Worm (Caenorhabditis elegans) whole organism, mixed stage, embryonic: ENCODE measurements around the gene C26E6.1.

Experiments used
- M03D4.4 ChIP-seq: sonication (generic microtip); optimal IDR thresholded peaks from 2 replicates; lab custom pipeline; 2017; ENCODE audit warnings: mild to moderate bottlenecking, missing genetic modification characterization, missing compliant biosample characterization
- bed-3 ChIP-seq: fragments of 200-800 bp; sonication (Bioruptor generic); optimal IDR thresholded peaks from 3 replicates; lab custom pipeline; 2018; ENCODE audit warnings: mild to moderate bottlenecking, missing genetic modification characterization, moderate library complexity, missing compliant biosample characterization
- blmp-1 ChIP-seq: fragments of 150-350 bp; optimal IDR thresholded peaks from 2 replicates; lab custom pipeline; 2014; ENCODE audit warnings: missing biosample characterization, missing genetic modification characterization
- ceh-43 ChIP-seq: fragments of 200-800 bp; sonication (Bioruptor generic); optimal IDR thresholded peaks from 2 replicates; lab custom pipeline; 2018; ENCODE audit warnings: mild to moderate bottlenecking, missing genetic modification characterization, moderate library complexity, missing compliant biosample characterization
- ceh-83 ChIP-seq: fragments of 200-800 bp; sonication (Bioruptor generic); optimal IDR thresholded peaks from 2 replicates; lab custom pipeline; 2018; ENCODE audit warnings: mild to moderate bottlenecking, missing genetic modification characterization, missing compliant biosample characterization
- ces-1 ChIP-seq: fragments of 150-350 bp; optimal IDR thresholded peaks from 2 replicates; lab custom pipeline; 2014; ENCODE audit warnings: missing biosample characterization, missing genetic modification reagents, missing genetic modification characterization
- cnd-1 ChIP-seq: fragments of 200-800 bp; sonication (Bioruptor generic); optimal IDR thresholded peaks from 2 replicates; lab custom pipeline; 2018; ENCODE audit warnings: mild to moderate bottlenecking, missing genetic modification characterization, missing compliant biosample characterization
- drap-1 ChIP-seq: fragments of 200-800 bp; sonication (Bioruptor generic); optimal IDR thresholded peaks from 3 replicates; lab custom pipeline; 2018; ENCODE audit warnings: mild to moderate bottlenecking, missing genetic modification characterization, missing compliant biosample characterization
- flh-1 ChIP-seq: fragments of 200-800 bp; sonication (Bioruptor generic); optimal IDR thresholded peaks from 2 replicates; lab custom pipeline; 2018; ENCODE audit warnings: mild to moderate bottlenecking, missing genetic modification characterization, moderate library complexity, missing compliant biosample characterization
- ham-2 ChIP-seq: fragments of 200-800 bp; sonication (Bioruptor generic); optimal IDR thresholded peaks from 2 replicates; lab custom pipeline; 2018; ENCODE audit warnings: mild to moderate bottlenecking, missing genetic modification characterization, missing compliant biosample characterization
- hlh-1 ChIP-seq: fragments of 150-350 bp; optimal IDR thresholded peaks from 2 replicates; lab custom pipeline; 2014; ENCODE audit warnings: missing biosample characterization, missing genetic modification reagents, missing genetic modification characterization
- lin-13 ChIP-seq: fragments of 150-350 bp; optimal IDR thresholded peaks from 2 replicates; lab custom pipeline; 2014; ENCODE audit warnings: missing biosample characterization, missing genetic modification characterization
- lin-32 ChIP-seq: fragments of 200-800 bp; sonication (Bioruptor generic); optimal IDR thresholded peaks from 2 replicates; lab custom pipeline; 2018; ENCODE audit warnings: mild to moderate bottlenecking, missing genetic modification characterization, missing compliant biosample characterization
- lsy-2 ChIP-seq: fragments of 150-350 bp; optimal IDR thresholded peaks from 2 replicates; lab custom pipeline; 2014; ENCODE audit warnings: missing biosample characterization, missing genetic modification characterization
- mab-5 ChIP-seq: fragments of 150-350 bp; optimal IDR thresholded peaks from 2 replicates; lab custom pipeline; 2014; ENCODE audit warnings: missing biosample characterization, missing genetic modification characterization
- mep-1 ChIP-seq: fragments of 150-350 bp; optimal IDR thresholded peaks from 2 replicates; lab custom pipeline; 2017; ENCODE audit warnings: missing biosample characterization, missing genetic modification reagents, missing genetic modification characterization, inconsistent platforms
- mls-2 ChIP-seq: sonication (generic microtip); optimal IDR thresholded peaks from 2 replicates; lab custom pipeline; 2016; ENCODE audit warnings: mild to moderate bottlenecking, missing genetic modification characterization, moderate library complexity, missing compliant biosample characterization
- nhr-2 ChIP-seq: fragments of 150-350 bp; optimal IDR thresholded peaks from 2 replicates; lab custom pipeline; 2014; ENCODE audit warnings: missing biosample characterization, missing genetic modification characterization
- nhr-237 ChIP-seq: fragments of 150-350 bp; optimal IDR thresholded peaks from 2 replicates; lab custom pipeline; 2014; ENCODE audit warnings: missing biosample characterization, missing genetic modification characterization
- nhr-28 ChIP-seq: fragments of 150-350 bp; optimal IDR thresholded peaks from 2 replicates; lab custom pipeline; 2014; ENCODE audit warnings: missing biosample characterization, missing genetic modification characterization
- nhr-76 ChIP-seq: sonication (generic microtip); optimal IDR thresholded peaks from 2 replicates; lab custom pipeline; 2017; ENCODE audit warnings: missing biosample characterization, missing genetic modification characterization
- pha-4 ChIP-seq: fragments of 150-350 bp; optimal IDR thresholded peaks from 2 replicates; lab custom pipeline; 2018; ENCODE audit warnings: missing biosample characterization, missing genetic modification reagents, missing genetic modification characterization
- snpc-4 ChIP-seq: fragments of 150-350 bp; optimal IDR thresholded peaks from 2 replicates; lab custom pipeline; 2014; ENCODE audit warnings: missing biosample characterization, missing genetic modification characterization
- sptf-1 ChIP-seq: sonication (generic microtip); optimal IDR thresholded peaks from 2 replicates; lab custom pipeline; 2017; ENCODE audit warnings: mild to moderate bottlenecking, missing genetic modification characterization, moderate library complexity, missing compliant biosample characterization
- tbx-8 ChIP-seq: fragments of 200-800 bp; sonication (Bioruptor generic); optimal IDR thresholded peaks from 2 replicates; lab custom pipeline; 2018; ENCODE audit warnings: mild to moderate bottlenecking, missing genetic modification characterization, moderate library complexity, missing compliant biosample characterization
- unc-120 ChIP-seq: sonication (generic microtip); optimal IDR thresholded peaks from 2 replicates; lab custom pipeline; 2017; ENCODE audit warnings: missing genetic modification characterization, missing compliant biosample characterization; ENCODE audit not compliant: poor library complexity, severe bottlenecking
- unc-62 ChIP-seq: fragments of 150-350 bp; optimal IDR thresholded peaks from 2 replicates; lab custom pipeline; 2014; ENCODE audit warnings: missing biosample characterization, missing genetic modification reagents, missing genetic modification characterization
- ztf-11 ChIP-seq: fragments of 150-350 bp; optimal IDR thresholded peaks from 2 replicates; lab custom pipeline; 2014; ENCODE audit warnings: missing biosample characterization, missing genetic modification characterization

The C26E6.1 gene

ce11 chrIII:4956566-4956965 is at the start of gene C26E6.1:
Gene C26E6.1 (plus strand): TSS chrIII:4956866.
- TF ChIP-seq cnd-1 (tag; lab: Kevin White, UChicago) (no peak), unc-62 (GFP tag; lab: Kevin White, UChicago) (no peak), ztf-11 (no peak)
- TF ChIP-seq, all 35 proteins: peak for 0

ce11 chrIII:4906896-4907295 is 49.8 kb upstream of the C26E6.1 start, which contains the start of gene rom-1:
Gene rom-1 (plus strand): TSS chrIII:4907196.
- TF ChIP-seq ham-2 (GFP tag; lab: Kevin White, UChicago) (no peak), ces-1 (GFP tag; lab: Kevin White, UChicago) (no peak), bed-3 (GFP tag; lab: Kevin White, UChicago) (no peak), mls-2 (tag; lab: Kevin White, UChicago) (no peak), hlh-1 (tag; lab: Kevin White, UChicago) (no peak), ceh-43 (GFP tag; lab: Kevin White, UChicago) (no peak), unc-120 (no peak), ztf-11 (no peak), snpc-4 (no peak), lin-32 (GFP tag; lab: Kevin White, UChicago) (no peak), blmp-1 (no peak), nhr-28 (tag; lab: Kevin White, UChicago) (no peak), tbx-8 (GFP tag; lab: Kevin White, UChicago) (no peak), flh-1 (GFP tag; lab: Kevin White, UChicago) (no peak), ceh-83 (GFP tag; lab: Kevin White, UChicago) (no peak), lin-13 (tag; lab: Kevin White, UChicago) (no peak), cnd-1 (tag; lab: Kevin White, UChicago) (no peak), drap-1 (GFP tag; lab: Kevin White, UChicago) (no peak), pha-4 (no peak)

ce11 chrIII:4909938-4910337 is 46.7 kb upstream of the C26E6.1 start, which contains the start of gene F26F4.12:
Gene F26F4.12 (minus strand): TSS chrIII:4910038.
- TF ChIP-seq snpc-4 = no peak

DNA sequence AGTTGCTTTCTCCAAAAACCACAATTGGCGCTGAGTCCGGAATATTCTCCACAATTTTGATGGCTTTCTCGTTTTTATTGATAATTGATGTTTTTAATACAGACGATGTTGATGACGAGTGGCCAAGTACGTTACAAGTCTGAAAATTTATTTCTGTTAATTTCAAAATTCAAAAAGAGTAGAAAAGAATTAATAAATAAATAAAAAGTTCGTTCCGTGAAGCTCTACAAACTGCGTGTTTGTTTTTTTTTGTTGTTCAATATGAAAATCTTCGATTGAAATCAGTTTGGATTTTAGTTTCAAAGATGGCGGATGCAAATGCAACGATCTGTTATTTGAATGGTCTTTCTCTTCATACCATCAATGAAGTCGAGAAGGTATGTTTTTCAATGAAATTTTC is 45.7 kb upstream of the C26E6.1 start, which contains the start of gene F26F4.2:
Gene F26F4.2, plus strand, starts transcription at position 301 of the 400 bp plus-strand sequence.
- no peak for TF ChIP-seq mab-5 (tag; lab: Kevin White, UChicago)
- no peak for TF ChIP-seq lin-32 (GFP tag; lab: Kevin White, UChicago)
- TF ChIP-seq lsy-2 (tag; lab: Kevin White, UChicago) = no peak
- no peak for TF ChIP-seq nhr-237 (tag; lab: Kevin White, UChicago)
- TF ChIP-seq mep-1 (tag; lab: Kevin White, UChicago) = no peak
- no peak for TF ChIP-seq M03D4.4 (tag; lab: Kevin White, UChicago)

DNA sequence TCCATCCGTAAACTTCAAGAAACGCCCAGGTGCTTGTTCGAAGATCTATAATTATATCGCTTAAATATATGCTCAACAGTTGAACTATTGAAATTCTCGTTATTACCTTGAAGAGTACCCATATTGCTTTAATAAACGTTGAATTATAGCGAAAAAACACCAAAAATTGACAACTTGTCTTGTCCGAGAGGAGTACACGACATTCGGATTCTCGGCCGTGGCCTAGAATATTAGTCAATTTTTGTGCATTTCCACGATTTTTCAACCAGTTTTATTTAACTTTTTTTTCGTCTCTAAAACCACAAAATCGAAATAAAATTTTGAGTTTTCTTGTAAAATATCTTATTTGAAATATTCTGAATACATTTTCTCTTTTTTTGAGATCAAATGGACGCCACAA is 44.3 kb upstream of the C26E6.1 start, which contains the start of the genes F26F4.9 and cee-1:
Gene F26F4.9, minus strand, starts transcription at position 205 of the 400 bp plus-strand sequence.
Gene cee-1, plus strand, starts transcription at position 383 of the 400 bp plus-strand sequence.
- TF ChIP-seq sptf-1 (tag; lab: Kevin White, UChicago) (peak; percentile 17), mls-2 (tag; lab: Kevin White, UChicago) (no peak), lin-13 (tag; lab: Kevin White, UChicago) (no peak), ces-1 (GFP tag; lab: Kevin White, UChicago) (peak; percentile 37), ztf-11 (no peak), drap-1 (GFP tag; lab: Kevin White, UChicago) (no peak), unc-62 (GFP tag; lab: Kevin White, UChicago) (no peak), M03D4.4 (tag; lab: Kevin White, UChicago) (no peak)

DNA sequence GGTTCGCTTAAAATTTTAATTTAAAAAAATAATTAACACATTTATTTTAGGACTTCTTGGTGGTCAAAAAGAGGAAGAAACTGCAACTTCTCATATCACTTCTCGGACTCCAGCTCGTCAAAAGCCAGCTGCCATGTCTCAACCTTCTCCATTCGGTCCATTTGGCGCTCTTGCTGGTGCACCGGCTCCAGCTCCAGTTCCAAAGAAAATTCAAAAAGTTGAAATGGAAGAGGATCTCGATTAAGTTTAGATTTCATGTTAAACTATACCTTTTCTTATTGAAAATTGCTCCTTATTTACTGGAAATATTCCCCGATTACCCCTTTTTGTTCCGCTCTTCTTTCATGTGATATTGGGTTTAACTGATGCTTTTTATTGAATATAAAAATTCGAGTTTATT is 42.9 kb upstream of the C26E6.1 start:
- TF ChIP-seq flh-1 (GFP tag; lab: Kevin White, UChicago) = no peak
- TF ChIP-seq unc-62 (GFP tag; lab: Kevin White, UChicago) = no peak
- no peak for TF ChIP-seq mep-1 (tag; lab: Kevin White, UChicago)
- no peak for TF ChIP-seq nhr-2 (tag; lab: Kevin White, UChicago)
- no peak for TF ChIP-seq nhr-76 (tag; lab: Kevin White, UChicago)
- TF ChIP-seq ztf-11 = no peak
- TF ChIP-seq, all 35 proteins: peak for 0
